Worm (Caenorhabditis elegans): ENCODE measurements around the gene F54C8.6.
"Not testable (repeated sequence)": the region's sequence is repeated elsewhere in the genome, so short reads cannot be mapped to it uniquely, and the experiment has no call there.

DNA sequence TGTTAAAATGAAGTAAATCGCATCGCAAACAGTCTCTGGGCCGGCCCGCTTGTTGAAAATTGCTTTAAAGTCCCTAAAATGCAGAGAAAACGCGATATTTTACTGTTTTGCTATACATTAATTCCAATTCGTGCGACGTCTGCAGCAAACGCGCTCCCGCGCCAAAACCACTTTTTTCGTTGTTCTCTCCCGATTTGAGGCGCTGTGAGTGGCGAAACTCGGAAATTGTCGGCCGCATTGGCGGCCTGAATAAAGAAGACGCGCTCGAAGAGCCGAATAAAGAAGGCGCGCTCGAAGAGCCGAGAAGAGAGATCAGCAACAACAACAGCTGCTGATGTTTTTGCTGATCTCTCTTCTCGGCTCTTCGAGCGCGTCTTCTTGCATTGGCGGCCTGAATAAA, 41.4 kb downstream of the F54C8.6 start:
- not testable (repeated sequence) for TF ChIP-seq nhr-6 (tag; optimal IDR thresholded peaks at IDR 0.05); zag-1 (tag; optimal IDR thresholded peaks at IDR 0.05); unc-62 (GFP tag; optimal IDR thresholded peaks at IDR 0.05); mab-5 (tag; optimal IDR thresholded peaks at IDR 0.05); blmp-1 (tag; optimal IDR thresholded peaks at IDR 0.05; ENCODE audit: insufficient read depth); egl-27 (tag; optimal IDR thresholded peaks at IDR 0.05); nhr-23 (tag; optimal IDR thresholded peaks at IDR 0.05); elt-3 (tag; optimal IDR thresholded peaks at IDR 0.05); lin-11 (tag; optimal IDR thresholded peaks at IDR 0.05); aly-2 (tag; optimal IDR thresholded peaks at IDR 0.05); lin-39 (tag; optimal IDR thresholded peaks at IDR 0.05); skn-1 (tag; optimal IDR thresholded peaks at IDR 0.05); nhr-25 (tag; optimal IDR thresholded peaks at IDR 0.05)
